Worm (Caenorhabditis elegans): Measurements from ENCODE around the gene F44F4.10.

DNA sequence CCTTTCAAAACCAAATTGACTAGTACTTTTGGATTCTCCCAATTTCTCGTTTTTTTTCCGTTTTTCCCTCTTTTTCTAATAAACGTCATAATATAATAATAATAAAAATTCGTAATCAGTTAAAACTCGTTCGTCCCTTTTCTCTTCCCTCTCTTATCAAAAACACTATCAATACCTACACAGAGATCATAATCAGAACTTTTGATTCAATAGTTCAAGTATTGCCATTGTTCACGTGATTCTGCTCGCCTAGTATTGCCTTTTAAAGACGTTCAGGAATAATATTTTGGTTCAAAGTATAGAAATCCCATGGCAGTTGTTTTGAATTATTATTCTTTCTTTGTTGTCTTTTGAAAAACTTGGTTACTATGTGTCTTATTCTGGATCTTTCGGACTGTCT is 7.6 kb upstream of the F44F4.10 start:
- TF ChIP-seq nhr-12 (tag; optimal IDR thresholded peaks at IDR 0.05) = no peak
- TF ChIP-seq elt-3 (tag; optimal IDR thresholded peaks at IDR 0.05) = peak; percentile 16 to 65 (median 18)
- no peak for TF ChIP-seq egl-27 (tag; optimal IDR thresholded peaks at IDR 0.05)
- no peak for TF ChIP-seq elt-1 (tag; optimal IDR thresholded peaks at IDR 0.05)
- no peak for TF ChIP-seq unc-39 (tag; optimal IDR thresholded peaks at IDR 0.05)
- peak; percentile 93 for TF ChIP-seq elt-2 (tag; optimal IDR thresholded peaks at IDR 0.05)
